Worm (Caenorhabditis elegans) whole organism, L4 larva: ENCODE measurements around the gene ZK688.11.

Experiments used
- F49E8.2 ChIP-seq: sonication (generic microtip); optimal IDR thresholded peaks from 2 replicates; lab custom pipeline; 2016; ENCODE audit warnings: missing compliant biosample characterization, mild to moderate bottlenecking, missing genetic modification characterization, borderline replicate concordance
- ama-1 ChIP-seq: fragments of 150-350 bp; optimal IDR thresholded peaks from 2 replicates; lab custom pipeline; 2014; ENCODE audit warnings: inconsistent platforms, mixed read lengths
- ceh-82 ChIP-seq: sonication (generic microtip); optimal IDR thresholded peaks from 2 replicates; lab custom pipeline; 2017; ENCODE audit warnings: missing biosample characterization, missing genetic modification characterization
- cey-2 ChIP-seq: sonication (generic microtip); optimal IDR thresholded peaks from 3 replicates; lab custom pipeline; 2017; ENCODE audit warnings: missing genetic modification characterization, mild to moderate bottlenecking, missing compliant biosample characterization, antibody characterized with exemption, borderline replicate concordance; ENCODE audit not compliant: insufficient read depth
- daf-12 ChIP-seq: fragments of 150-350 bp; optimal IDR thresholded peaks from 2 replicates; lab custom pipeline; 2014; ENCODE audit warnings: missing biosample characterization, missing genetic modification reagents, missing genetic modification characterization
- daf-16 ChIP-seq, 3 experiments: sonication (generic microtip); optimal IDR thresholded peaks; 2 replicates each; lab custom pipeline; 2016 to 2017; ENCODE audit warnings: missing genetic modification characterization in 3 of 3, missing genetic modification reagents in 3 of 3, mild to moderate bottlenecking in 2 of 3, missing compliant biosample characterization in 2 of 3, missing biosample characterization in 1 of 3, moderate library complexity in 1 of 3
- dve-1 ChIP-seq: sonication (generic microtip); optimal IDR thresholded peaks from 2 replicates; lab custom pipeline; 2017; ENCODE audit warnings: antibody characterized with exemption, mild to moderate bottlenecking, missing genetic modification characterization, missing compliant biosample characterization; ENCODE audit not compliant: insufficient read depth
- hif-1 ChIP-seq, 2 experiments: sonication (generic microtip); optimal IDR thresholded peaks; 2 replicates each; lab custom pipeline; 2016 to 2017; ENCODE audit warnings: missing compliant biosample characterization in 2 of 2, missing genetic modification characterization in 2 of 2, missing genetic modification reagents in 2 of 2, missing genotype in 2 of 2, mild to moderate bottlenecking in 1 of 2
- jun-1 ChIP-seq: fragments of 150-350 bp; optimal IDR thresholded peaks from 2 replicates; lab custom pipeline; 2014; ENCODE audit warnings: missing biosample characterization, missing genetic modification reagents, missing genetic modification characterization
- nhr-77 ChIP-seq: fragments of 150-350 bp; optimal IDR thresholded peaks from 2 replicates; lab custom pipeline; 2014; ENCODE audit warnings: missing biosample characterization, missing genetic modification characterization
- vab-7 ChIP-seq: fragments of 200-800 bp; sonication (Bioruptor generic); IDR thresholded peaks from 2 replicates; pipeline ENCODE4 v1.3.6; 2022; ENCODE audit warnings: missing genetic modification reagents, missing genetic modification characterization, missing compliant biosample characterization
- zag-1 ChIP-seq: fragments of 150-350 bp; optimal IDR thresholded peaks from 2 replicates; lab custom pipeline; 2014; ENCODE audit warnings: missing biosample characterization, missing genetic modification characterization
- ztf-11 ChIP-seq: fragments of 150-350 bp; optimal IDR thresholded peaks from 2 replicates; lab custom pipeline; 2014; ENCODE audit warnings: missing biosample characterization, missing genetic modification characterization

DNA sequence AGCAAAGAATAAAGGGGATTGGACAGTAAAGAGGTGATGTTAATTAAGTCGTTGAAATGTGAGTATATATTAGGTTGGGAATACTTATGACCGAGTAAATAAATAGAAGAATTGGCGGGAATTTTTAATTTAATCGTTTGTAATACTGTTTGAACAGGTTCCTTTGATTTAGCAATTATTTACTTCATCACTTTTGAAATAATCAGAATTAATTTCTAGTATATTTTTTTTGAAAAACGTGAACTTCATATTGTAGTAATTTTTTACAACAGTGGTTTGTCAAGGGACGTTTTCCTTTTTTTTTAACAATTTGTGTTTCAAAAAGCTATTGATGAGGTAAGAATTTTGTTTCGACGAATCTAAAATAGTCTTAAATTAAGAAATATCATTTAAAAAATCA is 37.4 kb upstream of the ZK688.11 start, which contains the start of gene C29E4.17:
- TF ChIP-seq F49E8.2 (no peak), vab-7 (GFP tag; lab: Robert Waterston, UW) (no peak), ceh-82 (no peak), zag-1 (tag; lab: Kevin White, UChicago) (no peak), hif-1 (tag; optimal IDR thresholded peaks at IDR 0.05; lab: Kevin White, UChicago) (no peak), cey-2 (tag; lab: Kevin White, UChicago) (no peak), daf-12 (tag; lab: Kevin White, UChicago) (no peak), dve-1 (tag; lab: Kevin White, UChicago) (no peak), ztf-11 (tag; lab: Kevin White, UChicago) (no peak), ama-1 (no peak), daf-16 (GFP tag; optimal IDR thresholded peaks at IDR 0.05; lab: Kevin White, UChicago) (no peak), daf-16 (tag; optimal IDR thresholded peaks at IDR 0.05; lab: Kevin White, UChicago) (no peak), nhr-77 (tag; lab: Kevin White, UChicago) (no peak), jun-1 (tag; lab: Kevin White, UChicago) (no peak)
